Worm (Caenorhabditis elegans) whole organism, midembryonic: Measurements from ENCODE around the gene srbc-63.

Experiments
- T22C8.4 ChIP-seq: fragments of 200-800 bp; sonication (Bioruptor generic); IDR thresholded peaks from 2 replicates; pipeline ENCODE4 v1.3.6; 2022; ENCODE audit warnings: missing genetic modification characterization, missing compliant biosample characterization
- cog-1 ChIP-seq: sonication (generic microtip); optimal IDR thresholded peaks from 2 replicates; lab custom pipeline; 2016; ENCODE audit warnings: missing genetic modification characterization, missing compliant biosample characterization
- flt-1 ChIP-seq: fragments of 200-800 bp; sonication (Bioruptor generic); IDR thresholded peaks from 2 replicates; pipeline ENCODE4 v1.3.6; 2022; ENCODE audit warnings: missing genetic modification characterization, missing compliant biosample characterization
- med-1 ChIP-seq: sonication (generic microtip); optimal IDR thresholded peaks from 2 replicates; lab custom pipeline; 2017; ENCODE audit warnings: missing genetic modification characterization, mild to moderate bottlenecking, missing compliant biosample characterization, antibody characterized with exemption, missing genetic modification reagents; ENCODE audit not compliant: insufficient read depth

ce11 chrV:15425368-15426091 lies 13.0 kb upstream of the srbc-63 start, which contains the start of gene Y36E3A.2:
- TF ChIP-seq med-1 (GFP tag; lab: Kevin White, UChicago) (no peak), flt-1 (GFP tag; lab: Robert Waterston, UW) (no peak), T22C8.4 (no peak), cog-1 (no peak)
